Fruit fly (Drosophila melanogaster) whole organism, embryonic: ENCODE measurements around the gene puc.

Source experiments
- BEAF-32 ChIP-seq: fragments of 200-800 bp; sonication (Bioruptor generic); optimal IDR thresholded peaks from 3 replicates; lab custom pipeline; 2017; ENCODE audit warnings: missing biosample characterization, missing genetic modification characterization, mild to moderate bottlenecking, moderate library complexity, missing genetic modification reagents
- CG10431 ChIP-seq: fragments of 200-800 bp; sonication (Bioruptor generic); optimal IDR thresholded peaks from 3 replicates; lab custom pipeline; 2018; ENCODE audit warnings: missing biosample characterization, mild to moderate bottlenecking, missing genetic modification characterization
- CG11398 ChIP-seq: fragments of 200-800 bp; sonication (Bioruptor generic); optimal IDR thresholded peaks from 2 replicates; lab custom pipeline; 2016; ENCODE audit warnings: missing biosample characterization, missing genetic modification characterization
- CG12155 ChIP-seq: fragments of 200-800 bp; sonication (Bioruptor generic); optimal IDR thresholded peaks from 3 replicates; lab custom pipeline; 2016; ENCODE audit warnings: missing biosample characterization, missing genetic modification characterization
- CG12236 ChIP-seq: fragments of 200-800 bp; sonication (Bioruptor generic); optimal IDR thresholded peaks from 2 replicates; lab custom pipeline; 2016; ENCODE audit warnings: missing biosample characterization, missing genetic modification characterization
- CG12391 ChIP-seq: fragments of 200-800 bp; sonication (Bioruptor generic); optimal IDR thresholded peaks from 3 replicates; lab custom pipeline; 2018; ENCODE audit warnings: missing biosample characterization, mild to moderate bottlenecking, missing genetic modification characterization, moderate library complexity
- CG12769 ChIP-seq: fragments of 200-800 bp; sonication (Bioruptor generic); optimal IDR thresholded peaks from 2 replicates; lab custom pipeline; 2019; ENCODE audit warnings: missing biosample characterization, mild to moderate bottlenecking, missing genetic modification characterization, moderate library complexity
- CG13894 ChIP-seq: fragments of 200-800 bp; sonication (Bioruptor generic); optimal IDR thresholded peaks from 3 replicates; lab custom pipeline; 2018; ENCODE audit warnings: missing biosample characterization, mild to moderate bottlenecking, missing genetic modification characterization, moderate library complexity
- CG15269 ChIP-seq: fragments of 200-800 bp; sonication (Bioruptor generic); optimal IDR thresholded peaks from 2 replicates; lab custom pipeline; 2018; ENCODE audit warnings: missing biosample characterization, mild to moderate bottlenecking, missing genetic modification characterization, moderate library complexity
- CG16779 ChIP-seq: fragments of 200-800 bp; sonication (Bioruptor generic); IDR thresholded peaks from 2 replicates; pipeline ENCODE4 v1.3.6; 2022; ENCODE audit warnings: missing biosample characterization, missing genetic modification characterization
- CG17359 ChIP-seq: fragments of 200-800 bp; sonication (Bioruptor generic); optimal IDR thresholded peaks from 3 replicates; lab custom pipeline; 2018; ENCODE audit warnings: missing biosample characterization, mild to moderate bottlenecking, missing genetic modification characterization, moderate library complexity
- CG17829 ChIP-seq: fragments of 200-800 bp; optimal IDR thresholded peaks from 2 replicates; lab custom pipeline; 2019; ENCODE audit warnings: missing biosample characterization, mild to moderate bottlenecking, missing genetic modification characterization, moderate library complexity
- CG18599 ChIP-seq: fragments of 200-800 bp; sonication (Bioruptor generic); optimal IDR thresholded peaks from 3 replicates; lab custom pipeline; 2017; ENCODE audit warnings: missing biosample characterization, missing genetic modification characterization, mild to moderate bottlenecking, moderate library complexity, missing genetic modification reagents
- CG3281 ChIP-seq: fragments of 200-800 bp; sonication (Bioruptor generic); optimal IDR thresholded peaks from 3 replicates; lab custom pipeline; 2017; ENCODE audit warnings: missing biosample characterization, mild to moderate bottlenecking, missing genetic modification characterization
- CG34376 ChIP-seq: fragments of 200-800 bp; sonication (Bioruptor generic); optimal IDR thresholded peaks from 2 replicates; lab custom pipeline; 2018; ENCODE audit warnings: missing biosample characterization, mild to moderate bottlenecking, missing genetic modification characterization
- CG4282 ChIP-seq: fragments of 200-800 bp; sonication (Bioruptor generic); optimal IDR thresholded peaks from 2 replicates; lab custom pipeline; 2016; ENCODE audit warnings: missing biosample characterization, missing genetic modification characterization
- CG4820 ChIP-seq: fragments of 200-800 bp; sonication (Bioruptor generic); optimal IDR thresholded peaks from 3 replicates; lab custom pipeline; 2016; ENCODE audit warnings: missing biosample characterization, missing genetic modification characterization
- CG4854 ChIP-seq: fragments of 200-800 bp; sonication (Bioruptor generic); optimal IDR thresholded peaks from 2 replicates; lab custom pipeline; 2016; ENCODE audit warnings: missing biosample characterization, missing genetic modification characterization, inconsistent platforms
- CG7556 ChIP-seq: fragments of 200-800 bp; sonication (Bioruptor generic); optimal IDR thresholded peaks from 2 replicates; lab custom pipeline; 2017; ENCODE audit warnings: missing biosample characterization, mild to moderate bottlenecking, missing genetic modification characterization
- CG8924 ChIP-seq: fragments of 200-800 bp; optimal IDR thresholded peaks from 3 replicates; lab custom pipeline; 2019; ENCODE audit warnings: missing biosample characterization, mild to moderate bottlenecking, missing genetic modification characterization, moderate library complexity
- CG9727 ChIP-seq: fragments of 200-800 bp; sonication (Bioruptor generic); optimal IDR thresholded peaks from 3 replicates; lab custom pipeline; 2017; ENCODE audit warnings: missing biosample characterization, mild to moderate bottlenecking, missing genetic modification characterization
- CTCF ChIP-seq: fragments of 200-800 bp; sonication (Bioruptor generic); optimal IDR thresholded peaks from 2 replicates; lab custom pipeline; 2017; ENCODE audit warnings: missing biosample characterization, mild to moderate bottlenecking, missing genetic modification characterization, moderate library complexity
- Camta ChIP-seq: fragments of 200-800 bp; sonication (Bioruptor generic); optimal IDR thresholded peaks from 2 replicates; lab custom pipeline; 2016; ENCODE audit warnings: missing biosample characterization, missing genetic modification characterization
- Dbx ChIP-seq: fragments of 200-800 bp; sonication (Bioruptor generic); IDR thresholded peaks from 3 replicates; pipeline ENCODE4 v1.3.6; 2022; ENCODE audit warnings: missing biosample characterization, missing genetic modification characterization
- Ets97D ChIP-seq: fragments of 200-800 bp; sonication (Bioruptor generic); optimal IDR thresholded peaks from 3 replicates; lab custom pipeline; 2016; ENCODE audit warnings: missing biosample characterization, missing genetic modification characterization
- Hand ChIP-seq: fragments of 200-800 bp; sonication (Bioruptor generic); optimal IDR thresholded peaks from 2 replicates; lab custom pipeline; 2017; ENCODE audit warnings: mild to moderate bottlenecking, missing biosample characterization, missing genetic modification reagents, missing genetic modification characterization
- MESR4 ChIP-seq: fragments of 200-800 bp; sonication (Bioruptor generic); optimal IDR thresholded peaks from 2 replicates; lab custom pipeline; 2018; ENCODE audit warnings: missing biosample characterization, mild to moderate bottlenecking, missing genetic modification characterization, moderate library complexity
- Nf-YC ChIP-seq: fragments of 200-800 bp; optimal IDR thresholded peaks from 3 replicates; lab custom pipeline; 2019; ENCODE audit warnings: missing biosample characterization, mild to moderate bottlenecking, missing genetic modification characterization, moderate library complexity
- NfI ChIP-seq: fragments of 200-800 bp; sonication (Bioruptor generic); optimal IDR thresholded peaks from 3 replicates; lab custom pipeline; 2018; ENCODE audit warnings: missing biosample characterization, mild to moderate bottlenecking, missing genetic modification characterization, moderate library complexity
- Trl ChIP-seq, 3 experiments: fragments of >200 bp in 2 of 3; fragments of 200-800 bp in 1 of 3; sonication (Bioruptor generic) in 1 of 3; optimal IDR thresholded peaks; 2 replicates in 1 of 3; 3 replicates in 2 of 3; lab custom pipeline; 2016 to 2017; ENCODE audit warnings: missing biosample characterization in 1 of 3, missing genetic modification characterization in 1 of 3
- Xbp1 ChIP-seq: fragments of 200-800 bp; sonication (Bioruptor generic); optimal IDR thresholded peaks from 3 replicates; lab custom pipeline; 2016; ENCODE audit warnings: missing biosample characterization, mild to moderate bottlenecking, missing genetic modification characterization
- chif ChIP-seq, 2 experiments: fragments of 200-800 bp; sonication (Bioruptor generic); optimal IDR thresholded peaks; 3 replicates each; lab custom pipeline; 2016; ENCODE audit warnings: missing biosample characterization in 2 of 2, missing genetic modification characterization in 2 of 2
- crc ChIP-seq: fragments of 200-800 bp; sonication (Bioruptor generic); optimal IDR thresholded peaks from 2 replicates; lab custom pipeline; 2016; ENCODE audit warnings: missing biosample characterization, missing genetic modification characterization
- da ChIP-seq: fragments of 200-800 bp; sonication (Bioruptor generic); optimal IDR thresholded peaks from 2 replicates; lab custom pipeline; 2016; ENCODE audit warnings: missing biosample characterization, missing genetic modification characterization
- en ChIP-seq: fragments of 200-800 bp; sonication (Bioruptor generic); optimal IDR thresholded peaks from 2 replicates; lab custom pipeline; 2016; ENCODE audit warnings: missing biosample characterization, missing genetic modification characterization
- her ChIP-seq: fragments of 200-800 bp; sonication (Bioruptor generic); optimal IDR thresholded peaks from 2 replicates; lab custom pipeline; 2016; ENCODE audit warnings: missing biosample characterization, missing genetic modification characterization
- insv ChIP-seq, 2 experiments: fragments of 200-800 bp; sonication (Bioruptor generic); optimal IDR thresholded peaks; 3 replicates each; lab custom pipeline; 2016 to 2018; ENCODE audit warnings: missing biosample characterization in 2 of 2, missing genetic modification characterization in 2 of 2
- lab ChIP-seq: fragments of 200-800 bp; sonication (Bioruptor generic); optimal IDR thresholded peaks from 3 replicates; lab custom pipeline; 2017; ENCODE audit warnings: missing biosample characterization, missing genetic modification characterization, mild to moderate bottlenecking, moderate library complexity, missing genetic modification reagents
- mirr ChIP-seq: fragments of 200-800 bp; sonication (Bioruptor generic); optimal IDR thresholded peaks from 3 replicates; lab custom pipeline; 2018; ENCODE audit warnings: missing biosample characterization, mild to moderate bottlenecking, missing genetic modification characterization
- nau ChIP-seq: fragments of 200-800 bp; sonication (Bioruptor generic); optimal IDR thresholded peaks from 3 replicates; lab custom pipeline; 2017; ENCODE audit warnings: missing biosample characterization, mild to moderate bottlenecking, missing genetic modification characterization, missing genetic modification reagents
- pb ChIP-seq: fragments of 200-800 bp; sonication (Bioruptor generic); optimal IDR thresholded peaks from 3 replicates; lab custom pipeline; 2016; ENCODE audit warnings: missing biosample characterization, missing genetic modification characterization
- pho ChIP-seq: fragments of 200-800 bp; sonication (Bioruptor generic); optimal IDR thresholded peaks from 2 replicates; lab custom pipeline; 2016; ENCODE audit warnings: missing biosample characterization, missing genetic modification characterization
- phol ChIP-seq: fragments of 200-800 bp; sonication (Bioruptor generic); optimal IDR thresholded peaks from 3 replicates; lab custom pipeline; 2018; ENCODE audit warnings: missing biosample characterization, mild to moderate bottlenecking, missing genetic modification characterization, moderate library complexity
- pum ChIP-seq: fragments of 200-800 bp; sonication (Bioruptor generic); optimal IDR thresholded peaks from 2 replicates; lab custom pipeline; 2016; ENCODE audit warnings: missing biosample characterization, missing genetic modification characterization
- pzg ChIP-seq: fragments of 200-800 bp; sonication (Bioruptor generic); optimal IDR thresholded peaks from 3 replicates; lab custom pipeline; 2018; ENCODE audit warnings: missing biosample characterization, mild to moderate bottlenecking, missing genetic modification characterization, moderate library complexity
- salm ChIP-seq: fragments of 200-800 bp; sonication (Bioruptor generic); optimal IDR thresholded peaks from 2 replicates; lab custom pipeline; 2018; ENCODE audit warnings: missing biosample characterization, mild to moderate bottlenecking, missing genetic modification characterization
- schlank ChIP-seq: fragments of 200-800 bp; sonication (Bioruptor generic); optimal IDR thresholded peaks from 2 replicates; lab custom pipeline; 2018; ENCODE audit warnings: missing biosample characterization, mild to moderate bottlenecking, missing genetic modification characterization
- trem ChIP-seq: fragments of 200-800 bp; optimal IDR thresholded peaks from 3 replicates; lab custom pipeline; 2019; ENCODE audit warnings: missing biosample characterization, mild to moderate bottlenecking, missing genetic modification characterization, moderate library complexity
- tx ChIP-seq: fragments of 200-800 bp; sonication (Bioruptor generic); optimal IDR thresholded peaks from 2 replicates; lab custom pipeline; 2016; ENCODE audit warnings: missing biosample characterization, missing genetic modification characterization
- wek ChIP-seq: fragments of 200-800 bp; sonication (Bioruptor generic); optimal IDR thresholded peaks from 3 replicates; lab custom pipeline; 2018; ENCODE audit warnings: missing biosample characterization, mild to moderate bottlenecking, missing genetic modification characterization, moderate library complexity

puc gene

DNA sequence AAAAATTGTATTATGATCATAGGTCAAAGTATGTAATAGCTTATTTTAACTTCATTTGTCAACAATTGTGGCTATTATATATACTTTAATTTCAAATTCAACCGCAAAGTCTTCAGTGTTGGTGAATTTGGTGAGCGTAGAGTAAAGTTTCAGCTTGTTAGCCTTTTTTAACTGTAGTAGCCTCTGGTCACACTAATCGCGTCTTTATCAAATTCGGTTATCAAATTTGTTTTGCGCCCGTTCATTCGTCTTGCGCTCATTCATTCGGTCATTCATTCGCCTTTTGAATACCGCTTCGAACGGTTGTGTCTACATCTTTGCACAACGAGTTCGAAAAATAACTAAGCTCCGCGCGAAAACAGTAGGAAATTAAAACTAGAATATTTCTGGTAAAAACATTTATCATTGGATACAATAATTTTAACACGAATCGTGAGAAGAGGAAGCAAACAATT lies at the start of gene puc (continued):
- TF ChIP-seq CG9727 (GFP tag; lab: Kevin White, UChicago) = peak; percentile 12
- peak; percentile 51 for TF ChIP-seq schlank (tag; lab: Kevin White, UChicago)
- TF ChIP-seq tx (GFP tag; lab: Kevin White, UChicago) = no peak
- TF ChIP-seq CG3281 (GFP tag; lab: Kevin White, UChicago) = peak; percentile 48
- peak; percentile 6 for TF ChIP-seq CG10431 (GFP tag; lab: Kevin White, UChicago)
- TF ChIP-seq salm (tag; lab: Kevin White, UChicago) = peak; percentile 2
- TF ChIP-seq CG12236 (GFP tag; lab: Kevin White, UChicago) = peak; percentile 72
- peak; percentile 9 for TF ChIP-seq CG11398 (GFP tag; lab: Kevin White, UChicago)
- peak; percentile 40 for TF ChIP-seq CG15269 (tag; lab: Kevin White, UChicago)
- TF ChIP-seq CTCF (GFP tag; lab: Kevin White, UChicago) = peak; percentile 74
- TF ChIP-seq Trl (optimal IDR thresholded peaks at IDR 0.05; lab: Kevin White, UChicago) = no peak
- TF ChIP-seq Trl (GFP tag; optimal IDR thresholded peaks at IDR 0.05; lab: Kevin White, UChicago) = peak; percentile 26
- TF ChIP-seq CG4282 (GFP tag; lab: Kevin White, UChicago) = peak; percentile 28
- TF ChIP-seq CG4854 = peak; percentile 20
- TF ChIP-seq nau (GFP tag; lab: Kevin White, UChicago) = peak; percentile 39
- no peak for TF ChIP-seq crc (GFP tag; lab: Kevin White, UChicago)
- peak; percentile 49 for TF ChIP-seq CG12769 (tag; lab: Kevin White, UChicago)
- peak; percentile 28 for TF ChIP-seq Hand
- peak; percentile 65 for TF ChIP-seq wek
- TF ChIP-seq Ets97D (GFP tag; lab: Kevin White, UChicago) = peak; percentile 22
- peak; percentile 51 for TF ChIP-seq CG17359
- peak; percentile 14 for TF ChIP-seq Camta (GFP tag; lab: Kevin White, UChicago)
- TF ChIP-seq CG17829 (tag; lab: Kevin White, UChicago) = peak; percentile 25
- no peak for TF ChIP-seq pho (GFP tag; lab: Kevin White, UChicago)
- peak; percentile 27 for TF ChIP-seq BEAF-32
- TF ChIP-seq Xbp1 (GFP tag; lab: Kevin White, UChicago) = peak; percentile 32
- TF ChIP-seq CG8924 (tag; lab: Kevin White, UChicago) = peak; percentile 70
- TF ChIP-seq her (GFP tag; lab: Kevin White, UChicago) = peak; percentile 54
- peak; percentile 71 for TF ChIP-seq pzg (GFP tag; lab: Kevin White, UChicago)
- TF ChIP-seq CG7556 (GFP tag; lab: Kevin White, UChicago) = peak; percentile 2
- no peak for TF ChIP-seq Dbx (GFP tag; lab: Robert Waterston, UW)
- peak; percentile 10 for TF ChIP-seq CG4820
- TF ChIP-seq CG12155 (GFP tag; lab: Kevin White, UChicago) = peak; percentile 5
- peak; percentile 70 for TF ChIP-seq CG13894 (tag; lab: Kevin White, UChicago)
- TF ChIP-seq da (GFP tag; lab: Kevin White, UChicago) = no peak
- TF ChIP-seq MESR4 (GFP tag; lab: Kevin White, UChicago) = peak; percentile 62
- TF ChIP-seq phol (tag; lab: Kevin White, UChicago) = peak; percentile 45
- peak; percentile 37 for TF ChIP-seq CG18599 (GFP tag; lab: Kevin White, UChicago)
- peak in 1 of 2 experiments; percentile 4 for TF ChIP-seq chif (GFP tag; optimal IDR thresholded peaks at IDR 0.05; lab: Kevin White, UChicago)
- TF ChIP-seq CG12391 = peak; percentile 49
- TF ChIP-seq lab (GFP tag; lab: Kevin White, UChicago) = peak; percentile 77
- TF ChIP-seq pum (GFP tag; lab: Kevin White, UChicago) = peak; percentile 12
- TF ChIP-seq NfI (GFP tag; lab: Kevin White, UChicago) = peak; percentile 48
- peak in 1 of 2 experiments; percentile 45 for TF ChIP-seq insv (GFP tag; optimal IDR thresholded peaks at IDR 0.05; lab: Kevin White, UChicago)
- peak; percentile 49 for TF ChIP-seq trem
- TF ChIP-seq CG34376 (GFP tag; lab: Kevin White, UChicago) = peak; percentile 77
- no peak for TF ChIP-seq CG16779 (GFP tag; lab: Robert Waterston, UW)
- peak; percentile 26 for TF ChIP-seq en (GFP tag; lab: Kevin White, UChicago)
- peak; percentile 19 for TF ChIP-seq Nf-YC
- TF ChIP-seq mirr = peak; percentile 54
- TF ChIP-seq pb (GFP tag; lab: Kevin White, UChicago) = peak; percentile 15
